Fruit fly (Drosophila melanogaster) whole organism, embryonic: Measurements from ENCODE around the gene CG43116.

Experiments
- ATbp ChIP-seq: fragments of 200-800 bp; sonication (Bioruptor generic); optimal IDR thresholded peaks from 2 replicates; lab custom pipeline; 2017; ENCODE audit warnings: missing biosample characterization, mild to moderate bottlenecking, missing genetic modification characterization, missing genetic modification reagents
- Antp ChIP-seq: fragments of 200-800 bp; sonication (Bioruptor generic); optimal IDR thresholded peaks from 3 replicates; lab custom pipeline; 2016; ENCODE audit warnings: missing biosample characterization, missing genetic modification characterization
- Atf3 ChIP-seq: fragments of 200-800 bp; sonication (Bioruptor generic); optimal IDR thresholded peaks from 3 replicates; lab custom pipeline; 2016; ENCODE audit warnings: missing biosample characterization, missing genetic modification characterization
- CG11085 ChIP-seq: fragments of 200-800 bp; sonication (Bioruptor generic); IDR thresholded peaks from 2 replicates; pipeline ENCODE4 v1.3.6; 2022; ENCODE audit warnings: missing biosample characterization, missing genetic modification characterization
- CG12299 ChIP-seq: fragments of 200-800 bp; sonication (Bioruptor generic); optimal IDR thresholded peaks from 2 replicates; lab custom pipeline; 2018; ENCODE audit warnings: missing biosample characterization, mild to moderate bottlenecking, missing genetic modification characterization
- CG14014 ChIP-seq: fragments of 200-800 bp; sonication (Bioruptor generic); IDR thresholded peaks from 2 replicates; pipeline ENCODE4 v1.3.6; 2022; ENCODE audit warnings: missing biosample characterization, missing genetic modification characterization
- CG14965 ChIP-seq: fragments of 200-800 bp; sonication (Bioruptor generic); optimal IDR thresholded peaks from 2 replicates; lab custom pipeline; 2016; ENCODE audit warnings: missing biosample characterization, missing genetic modification characterization, borderline replicate concordance
- CG1529 ChIP-seq: fragments of 200-800 bp; sonication (Bioruptor generic); optimal IDR thresholded peaks from 3 replicates; lab custom pipeline; 2018; ENCODE audit warnings: missing biosample characterization, missing genetic modification characterization
- CG16813 ChIP-seq: fragments of 200-800 bp; sonication (Bioruptor generic); IDR thresholded peaks from 3 replicates; pipeline ENCODE4 v1.3.6; 2022; ENCODE audit warnings: missing biosample characterization, missing genetic modification characterization; ENCODE audit not compliant: partially characterized antibody
- CG16815 ChIP-seq: fragments of 200-800 bp; sonication (Bioruptor generic); optimal IDR thresholded peaks from 3 replicates; lab custom pipeline; 2017; ENCODE audit warnings: missing biosample characterization, mild to moderate bottlenecking, missing genetic modification characterization
- CG1792 ChIP-seq: fragments of 200-800 bp; sonication (Bioruptor generic); optimal IDR thresholded peaks from 2 replicates; lab custom pipeline; 2016; ENCODE audit warnings: missing biosample characterization, missing genetic modification characterization
- CG18262 ChIP-seq: fragments of 200-800 bp; optimal IDR thresholded peaks from 3 replicates; lab custom pipeline; 2019; ENCODE audit warnings: missing biosample characterization, mild to moderate bottlenecking, missing genetic modification characterization, moderate library complexity
- CG31441 ChIP-seq: fragments of 200-800 bp; sonication (Bioruptor generic); IDR thresholded peaks from 2 replicates; pipeline ENCODE4 v1.3.6; 2022; ENCODE audit warnings: missing biosample characterization, missing genetic modification characterization
- CG3838 ChIP-seq: fragments of 200-800 bp; sonication (Bioruptor generic); optimal IDR thresholded peaks from 3 replicates; lab custom pipeline; 2016; ENCODE audit warnings: missing biosample characterization, missing genetic modification characterization
- CG3847 ChIP-seq: fragments of 200-800 bp; sonication (Bioruptor generic); IDR thresholded peaks from 2 replicates; pipeline ENCODE4 v1.3.6; 2022; ENCODE audit warnings: missing biosample characterization, missing genetic modification characterization
- CG4360 ChIP-seq: fragments of 200-800 bp; sonication (Bioruptor generic); IDR thresholded peaks from 2 replicates; pipeline ENCODE4 v1.3.6; 2022; ENCODE audit warnings: missing biosample characterization, missing genetic modification characterization
- CG6791 ChIP-seq: fragments of 200-800 bp; sonication (Bioruptor generic); IDR thresholded peaks from 3 replicates; pipeline ENCODE4 v1.3.6; 2022; ENCODE audit warnings: missing biosample characterization, missing genetic modification characterization; ENCODE audit not compliant: partially characterized antibody
- CG8281 ChIP-seq: fragments of 200-800 bp; sonication (Bioruptor generic); optimal IDR thresholded peaks from 2 replicates; lab custom pipeline; 2018; ENCODE audit warnings: missing biosample characterization, mild to moderate bottlenecking, missing genetic modification characterization, moderate library complexity
- Elba2 ChIP-seq: fragments of 200-800 bp; sonication (Bioruptor generic); optimal IDR thresholded peaks from 3 replicates; lab custom pipeline; 2016; ENCODE audit warnings: missing biosample characterization, missing genetic modification characterization
- HmgZ ChIP-seq: fragments of 200-800 bp; sonication (Bioruptor generic); optimal IDR thresholded peaks from 2 replicates; lab custom pipeline; 2018; ENCODE audit warnings: missing biosample characterization, mild to moderate bottlenecking, missing genetic modification characterization
- Hmr ChIP-seq: fragments of 200-800 bp; sonication (Bioruptor generic); optimal IDR thresholded peaks from 3 replicates; lab custom pipeline; 2017; ENCODE audit warnings: mild to moderate bottlenecking, missing biosample characterization, missing genetic modification reagents, missing genetic modification characterization
- Lim3 ChIP-seq: fragments of 200-800 bp; sonication (Bioruptor generic); IDR thresholded peaks from 2 replicates; pipeline ENCODE4 v1.3.6; 2022; ENCODE audit warnings: missing biosample characterization, missing genetic modification characterization
- Mad ChIP-seq: fragments of 200-800 bp; sonication (Bioruptor generic); optimal IDR thresholded peaks from 2 replicates; lab custom pipeline; 2016; ENCODE audit warnings: missing biosample characterization, missing genetic modification characterization
- NFAT ChIP-seq: fragments of 200-800 bp; sonication (Bioruptor generic); IDR thresholded peaks from 2 replicates; pipeline ENCODE4 v1.3.6; 2022; ENCODE audit warnings: missing biosample characterization, missing genetic modification characterization
- Sry-β ChIP-seq: fragments of 200-800 bp; sonication (Bioruptor generic); optimal IDR thresholded peaks from 2 replicates; lab custom pipeline; 2018; ENCODE audit warnings: missing biosample characterization, mild to moderate bottlenecking, missing genetic modification characterization, moderate library complexity
- Ssrp ChIP-seq: fragments of 200-800 bp; sonication (Bioruptor generic); optimal IDR thresholded peaks from 2 replicates; lab custom pipeline; 2018; ENCODE audit warnings: missing biosample characterization, mild to moderate bottlenecking, missing genetic modification characterization, moderate library complexity
- ab ChIP-seq: fragments of 200-800 bp; sonication (Bioruptor generic); optimal IDR thresholded peaks from 2 replicates; lab custom pipeline; 2016; ENCODE audit warnings: missing biosample characterization, missing genetic modification characterization
- ara ChIP-seq: fragments of 200-800 bp; sonication (Bioruptor generic); IDR thresholded peaks from 2 replicates; pipeline ENCODE4 v1.3.6; 2022; ENCODE audit warnings: missing biosample characterization, missing genetic modification characterization
- cad ChIP-seq: fragments of >200 bp; optimal IDR thresholded peaks from 2 replicates; lab custom pipeline; 2017; ENCODE audit warnings: missing biosample characterization, missing genetic modification characterization
- cas ChIP-seq: fragments of 200-800 bp; sonication (Bioruptor generic); IDR thresholded peaks from 2 replicates; pipeline ENCODE4 v1.3.6; 2022; ENCODE audit warnings: missing biosample characterization, missing genetic modification characterization
- danr ChIP-seq: fragments of 200-800 bp; sonication (Bioruptor generic); IDR thresholded peaks from 2 replicates; pipeline ENCODE4 v1.3.6; 2022; ENCODE audit warnings: missing biosample characterization, missing genetic modification characterization
- disco-r ChIP-seq: fragments of 200-800 bp; sonication (Bioruptor generic); optimal IDR thresholded peaks from 2 replicates; lab custom pipeline; 2016; ENCODE audit warnings: missing biosample characterization, missing genetic modification characterization
- emc ChIP-seq: fragments of 200-800 bp; sonication (Bioruptor generic); optimal IDR thresholded peaks from 2 replicates; lab custom pipeline; 2016; ENCODE audit warnings: missing biosample characterization, missing genetic modification characterization
- exex ChIP-seq: fragments of 200-800 bp; sonication (Bioruptor generic); optimal IDR thresholded peaks from 4 replicates; lab custom pipeline; 2018; ENCODE audit warnings: missing biosample characterization, mild to moderate bottlenecking, missing genetic modification characterization, moderate library complexity
- gcm ChIP-seq: fragments of 200-800 bp; sonication (Bioruptor generic); optimal IDR thresholded peaks from 2 replicates; lab custom pipeline; 2019; ENCODE audit warnings: missing biosample characterization, mild to moderate bottlenecking, missing genetic modification characterization, moderate library complexity
- gsb ChIP-seq: fragments of 200-800 bp; sonication (Bioruptor generic); IDR thresholded peaks from 2 replicates; pipeline ENCODE4 v1.3.6; 2022; ENCODE audit warnings: missing biosample characterization, missing genetic modification characterization
- ind ChIP-seq: fragments of 200-800 bp; sonication (Bioruptor generic); optimal IDR thresholded peaks from 3 replicates; lab custom pipeline; 2016; ENCODE audit warnings: missing biosample characterization, missing genetic modification characterization
- kah ChIP-seq: fragments of 200-800 bp; sonication (Bioruptor generic); optimal IDR thresholded peaks from 2 replicates; lab custom pipeline; 2018; ENCODE audit warnings: missing biosample characterization, mild to moderate bottlenecking, missing genetic modification characterization
- maf-S ChIP-seq: fragments of 200-800 bp; sonication (Bioruptor generic); optimal IDR thresholded peaks from 2 replicates; lab custom pipeline; 2016; ENCODE audit warnings: missing biosample characterization, missing genetic modification characterization
- mld ChIP-seq: fragments of 200-800 bp; sonication (Bioruptor generic); IDR thresholded peaks from 3 replicates; pipeline ENCODE4 v1.3.6; 2022; ENCODE audit warnings: missing biosample characterization, missing genetic modification characterization; ENCODE audit not compliant: partially characterized antibody
- pfk ChIP-seq: fragments of 200-800 bp; sonication (Bioruptor generic); optimal IDR thresholded peaks from 2 replicates; lab custom pipeline; 2018; ENCODE audit warnings: missing biosample characterization, mild to moderate bottlenecking, missing genetic modification characterization, moderate library complexity
- ranshi ChIP-seq: fragments of 200-800 bp; sonication (Bioruptor generic); IDR thresholded peaks from 2 replicates; pipeline ENCODE4 v1.3.6; 2022; ENCODE audit warnings: missing biosample characterization, missing genetic modification characterization
- ro ChIP-seq: fragments of 200-800 bp; sonication (Bioruptor generic); IDR thresholded peaks from 2 replicates; pipeline ENCODE4 v1.3.6; 2022; ENCODE audit warnings: missing biosample characterization, missing genetic modification characterization
- slou ChIP-seq: fragments of 200-800 bp; sonication (Bioruptor generic); optimal IDR thresholded peaks from 3 replicates; lab custom pipeline; 2016; ENCODE audit warnings: missing biosample characterization, missing genetic modification characterization
- sr ChIP-seq: fragments of 200-800 bp; sonication (Bioruptor generic); IDR thresholded peaks from 3 replicates; pipeline ENCODE4 v1.3.6; 2022; ENCODE audit warnings: missing biosample characterization, missing genetic modification characterization
- tna ChIP-seq: fragments of 200-800 bp; sonication (Bioruptor generic); IDR thresholded peaks from 2 replicates; pipeline ENCODE4 v1.3.6; 2022; ENCODE audit warnings: missing biosample characterization, missing genetic modification characterization; ENCODE audit not compliant: partially characterized antibody
- ttk ChIP-seq: fragments of 200-800 bp; sonication (Bioruptor generic); IDR thresholded peaks from 2 replicates; pipeline ENCODE4 v2.1.2; 2022; ENCODE audit warnings: missing biosample characterization, missing genetic modification characterization
- vvl ChIP-seq: fragments of 200-800 bp; sonication (Bioruptor generic); IDR thresholded peaks from 2 replicates; pipeline ENCODE4 v1.3.6; 2022; ENCODE audit warnings: missing biosample characterization, missing genetic modification characterization
- zen2 ChIP-seq: fragments of 200-800 bp; sonication (Bioruptor generic); IDR thresholded peaks from 3 replicates; pipeline ENCODE4 v1.3.6; 2022; ENCODE audit warnings: missing biosample characterization, missing genetic modification characterization; ENCODE audit not compliant: partially characterized antibody

The CG43116 gene

DNA sequence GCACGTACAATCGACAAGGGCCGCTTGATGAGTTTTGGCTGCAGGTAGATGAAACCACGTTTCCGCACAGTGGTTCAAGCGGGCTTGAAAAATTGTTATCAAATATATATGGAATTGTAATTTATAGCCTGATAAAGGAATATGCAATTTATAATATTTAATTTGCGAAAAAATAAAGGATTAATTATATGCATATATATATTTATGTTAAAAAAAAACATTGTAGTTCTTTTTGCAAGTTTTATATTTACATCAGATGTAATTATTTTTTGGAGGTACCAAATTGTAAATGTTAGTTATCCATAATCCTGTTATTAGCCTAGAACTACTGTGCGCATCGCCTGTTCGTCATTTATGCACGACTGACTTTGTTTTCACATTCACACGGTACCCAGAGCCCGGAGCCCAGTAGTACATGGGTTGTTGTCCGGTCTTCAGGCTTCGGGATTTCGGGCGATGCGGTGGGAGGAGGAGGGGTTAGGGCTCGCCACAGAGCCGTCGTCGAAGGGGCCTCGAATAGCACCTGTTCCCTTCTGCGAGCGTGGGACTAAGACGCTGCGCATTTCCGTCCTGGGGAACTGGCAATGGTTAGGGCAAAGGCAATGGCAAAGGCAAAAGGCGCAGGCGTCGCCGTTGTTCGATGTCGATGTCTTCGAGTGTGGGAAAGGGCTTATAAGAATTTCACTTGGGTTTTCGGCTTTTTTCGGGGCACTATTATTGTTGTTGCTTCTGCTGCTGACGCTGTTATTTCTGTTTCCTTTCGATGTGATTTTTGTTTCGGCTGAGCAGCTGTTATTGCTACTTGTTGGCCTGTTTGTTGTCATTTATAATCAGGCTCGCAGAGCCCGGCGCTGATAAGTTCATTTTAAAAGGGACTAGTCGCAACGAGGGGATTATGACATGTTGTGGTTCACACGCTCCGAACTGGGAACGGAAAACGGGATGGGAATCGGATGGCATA is 21.3 kb upstream of the CG43116 start (continued):
- TF ChIP-seq ind (GFP tag; lab: Kevin White, UChicago) (peak; percentile 57), CG14965 (no peak), slou (GFP tag; lab: Kevin White, UChicago) (peak; percentile 1), danr (GFP tag; lab: Robert Waterston, UW) (peak; percentile 37; the same call in 1 of the 2 replicates), gcm (GFP tag; lab: Kevin White, UChicago) (peak; percentile 91), Ssrp (tag; lab: Kevin White, UChicago) (peak; percentile 92), CG8281 (tag; lab: Kevin White, UChicago) (peak; percentile 47), CG4360 (GFP tag; lab: Robert Waterston, UW) (peak; percentile 87), Hmr (GFP tag; lab: Kevin White, UChicago) (peak; percentile 21), cad (GFP tag; lab: Kevin White, UChicago) (no peak), CG14014 (GFP tag; lab: Robert Waterston, UW) (no peak), CG1792 (GFP tag; lab: Kevin White, UChicago) (no peak), emc (no peak), exex (tag; lab: Kevin White, UChicago) (no peak), sr (GFP tag; lab: Robert Waterston, UW) (no peak), ATbp (GFP tag; lab: Kevin White, UChicago) (peak; percentile 66), cas (GFP tag; lab: Robert Waterston, UW) (no peak), Elba2 (GFP tag; lab: Kevin White, UChicago) (peak; percentile 20), kah (GFP tag; lab: Kevin White, UChicago) (peak; percentile 36), HmgZ (tag; lab: Kevin White, UChicago) (no peak), ara (peak; percentile 76; the same call in 1 of the 2 replicates), CG1529 (GFP tag; lab: Kevin White, UChicago) (peak; percentile 72), disco-r (GFP tag; lab: Kevin White, UChicago) (no peak), CG16815 (GFP tag; lab: Kevin White, UChicago) (peak; percentile 91), Antp (peak; percentile 20), Mad (GFP tag; lab: Kevin White, UChicago) (no peak), CG31441 (GFP tag; lab: Robert Waterston, UW) (peak; percentile 96), mld (GFP tag; lab: Robert Waterston, UW) (no peak), CG3847 (GFP tag; lab: Robert Waterston, UW) (peak; percentile 15; the same call in 1 of the 2 replicates), vvl (GFP tag; lab: Robert Waterston, UW) (0 out of 2 replicates have a peak, but pooled peaks have one; percentile 78), zen2 (GFP tag; lab: Robert Waterston, UW) (no peak), CG11085 (GFP tag; lab: Robert Waterston, UW) (no peak), pfk (GFP tag; lab: Kevin White, UChicago) (no peak), NFAT (no peak), gsb (GFP tag; lab: Robert Waterston, UW) (no peak), ro (peak; percentile 39; the same call in 1 of the 2 replicates), maf-S (no peak), ttk (GFP tag; lab: Robert Waterston, UW) (peak; percentile 73), CG12299 (tag; lab: Kevin White, UChicago) (peak; percentile 61), Atf3 (GFP tag; lab: Kevin White, UChicago) (no peak), CG3838 (GFP tag; lab: Kevin White, UChicago) (no peak), CG16813 (no peak), tna (no peak), Sry-β (GFP tag; lab: Kevin White, UChicago) (no peak), Lim3 (no peak), CG6791 (GFP tag; lab: Robert Waterston, UW) (no peak), ab (GFP tag; lab: Kevin White, UChicago) (no peak), CG18262 (tag; lab: Kevin White, UChicago) (peak; percentile 98), ranshi (GFP tag; lab: Robert Waterston, UW) (peak; percentile 51; the same call in 1 of the 2 replicates)
